Worm (Caenorhabditis elegans): ENCODE data around the gene Y53F4B.26.

- TF ChIP-seq ceh-48 (tag; optimal IDR thresholded peaks at IDR 0.05) (peak; percentile 71), pha-4 (tag; optimal IDR thresholded peaks at IDR 0.05) (no peak), odd-2 (tag; optimal IDR thresholded peaks at IDR 0.05) (peak; percentile 50), dmd-4 (tag; optimal IDR thresholded peaks at IDR 0.05; ENCODE audit: borderline replicate concordance) (peak; percentile 53), tbx-7 (tag; optimal IDR thresholded peaks at IDR 0.05) (peak; percentile 49), C38D4.7 (GFP tag; optimal IDR thresholded peaks at IDR 0.05) (peak; percentile 76), unc-55 (GFP tag; optimal IDR thresholded peaks at IDR 0.05) (peak; percentile 18), Y22D7AL.16 (tag; optimal IDR thresholded peaks at IDR 0.05) (peak; percentile 74), K09A11.1 (tag; optimal IDR thresholded peaks at IDR 0.05; ENCODE audit: insufficient read depth) (peak; percentile 61)
These were observed 25.0 kb upstream of the Y53F4B.26 start, which contains the start of gene gst-27 for ce11 chrII:15165681-15166235.

Data from whole organism, late embryonic.